Worm (Caenorhabditis elegans) whole organism, young adult: Measurements from ENCODE around the gene clec-162.

Source experiments
- B0035.1 ChIP-seq: sonication (generic microtip); optimal IDR thresholded peaks from 2 replicates; lab custom pipeline; 2016; ENCODE audit warnings: missing genetic modification characterization, mild to moderate bottlenecking, missing compliant biosample characterization, missing genotype, missing genetic modification reagents
- B0261.1 ChIP-seq: sonication (generic microtip); optimal IDR thresholded peaks from 2 replicates; lab custom pipeline; 2016; ENCODE audit warnings: mild to moderate bottlenecking, missing genetic modification characterization, moderate library complexity, missing compliant biosample characterization
- B0336.3 ChIP-seq: fragments of 200-800 bp; sonication (Bioruptor generic); IDR thresholded peaks from 2 replicates; pipeline ENCODE4 v1.3.6; 2022; ENCODE audit warnings: missing genetic modification characterization, missing compliant biosample characterization
- C06A6.2 ChIP-seq: fragments of 200-800 bp; sonication (Bioruptor generic); conservative IDR thresholded peaks from 2 replicates; pipeline ENCODE4 v1.3.6; 2022; ENCODE audit warnings: missing genetic modification characterization, missing compliant biosample characterization
- D2030.7 ChIP-seq: fragments of 200-800 bp; sonication (Bioruptor generic); IDR thresholded peaks from 2 replicates; pipeline ENCODE4 v1.3.6; 2022; ENCODE audit warnings: missing genetic modification reagents, missing genetic modification characterization, missing compliant biosample characterization
- F39B2.1 ChIP-seq: fragments of 200-800 bp; sonication (Bioruptor generic); IDR thresholded peaks from 2 replicates; pipeline ENCODE4 v1.3.6; 2022; ENCODE audit warnings: missing genetic modification reagents, missing genetic modification characterization, missing compliant biosample characterization
- F49E8.2 ChIP-seq: sonication (generic microtip); optimal IDR thresholded peaks from 3 replicates; lab custom pipeline; 2017; ENCODE audit warnings: missing genetic modification characterization, mild to moderate bottlenecking, missing compliant biosample characterization, antibody characterized with exemption, moderate library complexity; ENCODE audit not compliant: insufficient read depth
- K11D2.4 ChIP-seq: fragments of 200-800 bp; sonication (Bioruptor generic); IDR thresholded peaks from 2 replicates; pipeline ENCODE4 v1.3.6; 2022; ENCODE audit warnings: missing genetic modification reagents, missing genetic modification characterization, missing compliant biosample characterization
- K12H6.12 ChIP-seq: fragments of 200-800 bp; sonication (Bioruptor generic); optimal IDR thresholded peaks from 2 replicates; lab custom pipeline; 2018; ENCODE audit warnings: mild to moderate bottlenecking, missing genetic modification characterization, missing compliant biosample characterization
- T07F8.4 ChIP-seq: sonication (generic microtip); optimal IDR thresholded peaks from 2 replicates; lab custom pipeline; 2016; ENCODE audit warnings: mild to moderate bottlenecking, missing genetic modification characterization, moderate library complexity, missing compliant biosample characterization
- Y67H2A.10 ChIP-seq: fragments of 200-800 bp; sonication (Bioruptor generic); conservative IDR thresholded peaks from 2 replicates; pipeline ENCODE4 v1.3.6; 2022; ENCODE audit warnings: missing genetic modification reagents, missing genetic modification characterization, missing compliant biosample characterization
- ZK185.1 ChIP-seq: sonication (generic microtip); optimal IDR thresholded peaks from 2 replicates; lab custom pipeline; 2016; ENCODE audit warnings: mild to moderate bottlenecking, missing genetic modification characterization, missing compliant biosample characterization; ENCODE audit not compliant: poor library complexity, severe bottlenecking
- athp-1 ChIP-seq: sonication (generic microtip); optimal IDR thresholded peaks from 2 replicates; lab custom pipeline; 2017; ENCODE audit warnings: mild to moderate bottlenecking, missing genetic modification characterization, missing compliant biosample characterization
- attf-3 ChIP-seq: fragments of 200-800 bp; sonication (Bioruptor generic); conservative IDR thresholded peaks from 2 replicates; pipeline ENCODE4 v1.3.6; 2022; ENCODE audit warnings: missing genetic modification reagents, missing genetic modification characterization, missing compliant biosample characterization
- attf-6 ChIP-seq: fragments of 200-800 bp; sonication (Bioruptor generic); IDR thresholded peaks from 2 replicates; pipeline ENCODE4 v1.3.6; 2022; ENCODE audit warnings: missing genetic modification reagents, missing genetic modification characterization, missing compliant biosample characterization
- ccch-3 ChIP-seq: fragments of 200-800 bp; sonication (Bioruptor generic); optimal IDR thresholded peaks from 2 replicates; lab custom pipeline; 2018; ENCODE audit warnings: mild to moderate bottlenecking, missing genetic modification characterization, missing compliant biosample characterization
- cebp-2 ChIP-seq: fragments of 200-800 bp; sonication (Bioruptor generic); IDR thresholded peaks from 2 replicates; pipeline ENCODE4 v1.3.6; 2022; ENCODE audit warnings: missing genetic modification characterization, missing compliant biosample characterization
- ceh-100 ChIP-seq: fragments of 200-800 bp; sonication (Bioruptor generic); IDR thresholded peaks from 2 replicates; pipeline ENCODE4 v1.3.6; 2022; ENCODE audit warnings: missing genetic modification reagents, missing genetic modification characterization, missing compliant biosample characterization
- ceh-91 ChIP-seq: fragments of 200-800 bp; sonication (Bioruptor generic); IDR thresholded peaks from 2 replicates; pipeline ENCODE4 v1.3.6; 2022; ENCODE audit warnings: missing genetic modification reagents, missing genetic modification characterization, missing compliant biosample characterization
- dpff-1 ChIP-seq: sonication (generic microtip); optimal IDR thresholded peaks from 2 replicates; lab custom pipeline; 2017; ENCODE audit warnings: mild to moderate bottlenecking, missing genetic modification characterization, missing compliant biosample characterization
- dpl-1 ChIP-seq: fragments of 150-350 bp; optimal IDR thresholded peaks from 2 replicates; lab custom pipeline; 2014; ENCODE audit warnings: missing biosample characterization, missing genetic modification reagents, missing genetic modification characterization
- egl-44 ChIP-seq: fragments of 200-800 bp; sonication (Bioruptor generic); IDR thresholded peaks from 2 replicates; pipeline ENCODE4 v1.3.6; 2022; ENCODE audit warnings: missing genetic modification reagents, missing genetic modification characterization, missing compliant biosample characterization
- egrh-3 ChIP-seq: fragments of 200-800 bp; sonication (Bioruptor generic); IDR thresholded peaks from 2 replicates; pipeline ENCODE4 v1.3.6; 2022; ENCODE audit warnings: missing genetic modification reagents, missing genetic modification characterization, missing compliant biosample characterization
- ekl-4 ChIP-seq: fragments of 200-800 bp; sonication (Bioruptor generic); IDR thresholded peaks from 2 replicates; pipeline ENCODE4 v1.3.6; 2022; ENCODE audit warnings: missing genetic modification reagents, missing genetic modification characterization, missing compliant biosample characterization
- hmg-20 ChIP-seq: fragments of 200-800 bp; sonication (Bioruptor generic); IDR thresholded peaks from 2 replicates; pipeline ENCODE4 v1.3.6; 2022; ENCODE audit warnings: missing genetic modification reagents, missing genetic modification characterization, missing compliant biosample characterization
- lag-1 ChIP-seq: fragments of 200-800 bp; sonication (Bioruptor generic); IDR thresholded peaks from 2 replicates; pipeline ENCODE4 v1.3.6; 2022; ENCODE audit warnings: missing genetic modification reagents, missing genetic modification characterization, missing compliant biosample characterization
- let-526 ChIP-seq: fragments of 200-800 bp; sonication (Bioruptor generic); IDR thresholded peaks from 2 replicates; pipeline ENCODE4 v1.3.6; 2022; ENCODE audit warnings: missing genetic modification reagents, missing genetic modification characterization, missing compliant biosample characterization
- lin-26 ChIP-seq: fragments of 200-800 bp; sonication (Bioruptor generic); IDR thresholded peaks from 2 replicates; pipeline ENCODE4 v1.3.6; 2022; ENCODE audit warnings: missing genetic modification reagents, missing genetic modification characterization, missing compliant biosample characterization
- lin-40 ChIP-seq: sonication (generic microtip); optimal IDR thresholded peaks from 2 replicates; lab custom pipeline; 2016; ENCODE audit warnings: missing genetic modification characterization, mild to moderate bottlenecking, missing compliant biosample characterization, missing genotype, missing genetic modification reagents
- lsy-27 ChIP-seq: sonication (generic microtip); optimal IDR thresholded peaks from 2 replicates; lab custom pipeline; 2017; ENCODE audit warnings: missing genetic modification characterization, mild to moderate bottlenecking, missing compliant biosample characterization, antibody characterized with exemption, missing genotype, borderline replicate concordance; ENCODE audit not compliant: insufficient read depth
- madf-3 ChIP-seq: fragments of 200-800 bp; sonication (Bioruptor generic); IDR thresholded peaks from 2 replicates; pipeline ENCODE4 v1.3.6; 2022; ENCODE audit warnings: missing genetic modification reagents, missing genetic modification characterization, missing compliant biosample characterization
- mel-28 ChIP-seq: sonication (generic microtip); optimal IDR thresholded peaks from 2 replicates; lab custom pipeline; 2016; ENCODE audit warnings: borderline replicate concordance, mild to moderate bottlenecking, missing genetic modification characterization, missing compliant biosample characterization
- nhr-120 ChIP-seq: fragments of 200-800 bp; sonication (Bioruptor generic); IDR thresholded peaks from 2 replicates; pipeline ENCODE4 v1.3.6; 2022; ENCODE audit warnings: missing genetic modification characterization, missing compliant biosample characterization
- nhr-90 ChIP-seq: sonication (generic microtip); optimal IDR thresholded peaks from 2 replicates; lab custom pipeline; 2016; ENCODE audit warnings: missing genotype, mild to moderate bottlenecking, missing genetic modification characterization, missing compliant biosample characterization
- pbrm-1 ChIP-seq: fragments of 200-800 bp; sonication (Bioruptor generic); IDR thresholded peaks from 2 replicates; pipeline ENCODE4 v1.3.6; 2022; ENCODE audit warnings: missing genetic modification reagents, missing genetic modification characterization, missing compliant biosample characterization
- rcor-1 ChIP-seq: fragments of 200-800 bp; sonication (Bioruptor generic); IDR thresholded peaks from 2 replicates; pipeline ENCODE4 v1.3.6; 2022; ENCODE audit warnings: missing genetic modification reagents, missing genetic modification characterization, missing compliant biosample characterization
- rec-8 ChIP-seq, 2 experiments: sonication (generic microtip); optimal IDR thresholded peaks; 2 replicates each; lab custom pipeline; 2016; ENCODE audit warnings: mild to moderate bottlenecking in 2 of 2, missing genetic modification characterization in 2 of 2, missing genetic modification reagents in 2 of 2, missing genotype in 2 of 2, missing biosample characterization in 1 of 2, missing compliant biosample characterization in 1 of 2, moderate library complexity in 1 of 2
- rpc-1 ChIP-seq, 2 experiments: fragments of 150-350 bp in 1 of 2; sonication (generic microtip) in 1 of 2; optimal IDR thresholded peaks; 2 replicates each; lab custom pipeline; 2014 to 2018; ENCODE audit warnings: missing biosample characterization in 1 of 2, missing genetic modification characterization in 1 of 2, missing genetic modification reagents in 1 of 2, missing genotype in 1 of 2
- sea-2 ChIP-seq: fragments of 200-800 bp; sonication (Bioruptor generic); IDR thresholded peaks from 2 replicates; pipeline ENCODE4 v1.3.6; 2022; ENCODE audit warnings: missing genetic modification characterization, missing compliant biosample characterization
- snpc-1.1 ChIP-seq: sonication (generic microtip); optimal IDR thresholded peaks from 2 replicates; lab custom pipeline; 2017; ENCODE audit warnings: missing genetic modification characterization, mild to moderate bottlenecking, missing compliant biosample characterization, antibody characterized with exemption, moderate library complexity, missing genotype, missing genetic modification reagents; ENCODE audit not compliant: insufficient read depth
- sptf-2 ChIP-seq: fragments of 200-800 bp; sonication (Bioruptor generic); optimal IDR thresholded peaks from 2 replicates; lab custom pipeline; 2018; ENCODE audit warnings: mild to moderate bottlenecking, missing genetic modification characterization, missing compliant biosample characterization
- tbx-9 ChIP-seq: sonication (generic microtip); optimal IDR thresholded peaks from 2 replicates; lab custom pipeline; 2016; ENCODE audit warnings: borderline replicate concordance, missing genetic modification characterization, inconsistent platforms, missing compliant biosample characterization
- tlf-1 ChIP-seq: fragments of 200-800 bp; sonication (Bioruptor generic); optimal IDR thresholded peaks from 2 replicates; lab custom pipeline; 2018; ENCODE audit warnings: mild to moderate bottlenecking, missing genetic modification characterization, missing compliant biosample characterization
- zfh-2 ChIP-seq: fragments of 200-800 bp; sonication (Bioruptor generic); conservative IDR thresholded peaks from 2 replicates; pipeline ENCODE4 v1.3.6; 2022; ENCODE audit warnings: missing genetic modification reagents, missing genetic modification characterization, missing compliant biosample characterization
- zim-3 ChIP-seq: sonication (generic microtip); optimal IDR thresholded peaks from 2 replicates; lab custom pipeline; 2017; ENCODE audit warnings: mild to moderate bottlenecking, missing genetic modification characterization, moderate library complexity, missing compliant biosample characterization
- ztf-28 ChIP-seq: fragments of 200-800 bp; sonication (Bioruptor generic); IDR thresholded peaks from 2 replicates; pipeline ENCODE4 v1.3.6; 2022; ENCODE audit warnings: missing genetic modification reagents, missing genetic modification characterization, missing compliant biosample characterization
- ztf-3 ChIP-seq: fragments of 200-800 bp; sonication (Bioruptor generic); optimal IDR thresholded peaks from 2 replicates; lab custom pipeline; 2018; ENCODE audit warnings: mild to moderate bottlenecking, missing genetic modification characterization, missing compliant biosample characterization
- ztf-6 ChIP-seq: fragments of 200-800 bp; sonication (Bioruptor generic); IDR thresholded peaks from 2 replicates; pipeline ENCODE4 v1.3.6; 2022; ENCODE audit warnings: missing genetic modification reagents, missing genetic modification characterization, missing compliant biosample characterization

The clec-162 gene

DNA sequence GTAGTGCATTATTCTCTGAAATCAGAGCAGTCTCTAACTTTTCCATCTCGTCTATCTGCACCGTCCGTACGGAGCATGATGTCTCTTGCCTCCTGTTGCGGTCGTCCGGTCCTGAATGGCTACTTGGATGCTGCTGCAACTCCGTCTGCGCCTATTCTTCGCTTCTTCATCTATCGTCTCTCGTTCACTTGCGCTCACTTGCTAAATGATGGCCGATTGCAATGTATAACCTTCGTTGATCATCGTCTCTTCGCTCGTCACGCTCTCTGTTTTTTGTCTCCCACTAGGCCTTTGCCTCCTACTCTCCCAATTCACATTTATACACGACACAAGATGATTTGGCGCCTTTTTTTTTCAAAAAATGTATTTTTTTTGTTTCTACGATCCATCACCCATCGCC, 27.7 kb downstream of the clec-162 start (continued):
- TF ChIP-seq ztf-3 (GFP tag; lab: Kevin White, UChicago) (no peak), mel-28 (tag; lab: Kevin White, UChicago) (no peak), rpc-1 (optimal IDR thresholded peaks at IDR 0.05; lab: Kevin White, UChicago) (no peak), rpc-1 (tag; optimal IDR thresholded peaks at IDR 0.05; lab: Kevin White, UChicago) (no peak), hmg-20 (GFP tag; lab: Robert Waterston, UW) (no peak), rec-8 (tag; optimal IDR thresholded peaks at IDR 0.05; lab: Kevin White, UChicago) (no peak), B0336.3 (GFP tag; lab: Robert Waterston, UW) (peak; percentile 42; the same call in 1 of the 2 replicates), nhr-90 (tag; lab: Kevin White, UChicago) (no peak), egl-44 (no peak), F39B2.1 (GFP tag; lab: Robert Waterston, UW) (no peak), lag-1 (no peak), sptf-2 (no peak), C06A6.2 (GFP tag; lab: Robert Waterston, UW) (no peak), ccch-3 (GFP tag; lab: Kevin White, UChicago) (no peak), snpc-1.1 (tag; lab: Kevin White, UChicago) (no peak), dpl-1 (GFP tag; lab: Kevin White, UChicago) (no peak), attf-6 (GFP tag; lab: Robert Waterston, UW) (no peak), ZK185.1 (tag; lab: Kevin White, UChicago) (no peak), cebp-2 (GFP tag; lab: Robert Waterston, UW) (no peak), K12H6.12 (peak; percentile 12), T07F8.4 (tag; lab: Kevin White, UChicago) (no peak), ztf-28 (GFP tag; lab: Robert Waterston, UW) (no peak), D2030.7 (no peak), madf-3 (GFP tag; lab: Robert Waterston, UW) (no peak), Y67H2A.10 (no peak), ekl-4 (GFP tag; lab: Robert Waterston, UW) (0 out of 2 replicates have a peak, but pooled peaks have one; percentile 16), B0035.1 (tag; lab: Kevin White, UChicago) (no peak), zim-3 (tag; lab: Kevin White, UChicago) (no peak), B0261.1 (tag; lab: Kevin White, UChicago) (no peak), athp-1 (tag; lab: Kevin White, UChicago) (no peak), attf-3 (GFP tag; lab: Robert Waterston, UW) (no peak), egrh-3 (no peak), K11D2.4 (GFP tag; lab: Robert Waterston, UW) (0 out of 2 replicates have a peak, but pooled peaks have one; percentile 10), ztf-6 (GFP tag; lab: Robert Waterston, UW) (no peak), ceh-91 (GFP tag; lab: Robert Waterston, UW) (no peak)

DNA sequence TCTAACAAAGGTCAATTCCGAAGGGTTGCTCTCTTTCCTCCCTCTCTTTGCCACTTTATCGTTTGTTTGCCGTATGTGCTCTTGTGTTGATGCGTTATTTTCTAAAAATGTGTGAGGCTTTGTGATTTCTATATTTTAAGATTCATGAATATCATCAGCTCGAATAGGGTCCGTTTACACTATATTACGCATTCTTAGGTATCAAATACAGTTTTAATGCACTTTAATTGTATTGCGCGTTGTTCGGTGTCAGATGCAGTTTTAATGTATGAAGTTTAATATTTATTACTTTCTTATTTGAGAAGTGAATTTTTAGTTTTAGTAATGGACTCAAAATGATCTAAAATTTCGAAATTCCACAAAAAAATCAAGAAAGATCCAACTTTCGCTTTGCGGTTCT, 28.6 kb downstream of the clec-162 start, which contains the start of gene bud-31:
Gene bud-31 (minus strand): TSS at position 101 of the 400 bp plus-strand sequence.
- TF ChIP-seq ceh-100 (GFP tag; lab: Robert Waterston, UW) (no peak), F49E8.2 (tag; lab: Kevin White, UChicago) (no peak), nhr-120 (GFP tag; lab: Robert Waterston, UW) (no peak), lin-40 (tag; lab: Kevin White, UChicago) (no peak), lsy-27 (tag; lab: Kevin White, UChicago) (no peak), dpff-1 (tag; lab: Kevin White, UChicago) (no peak), ceh-91 (GFP tag; lab: Robert Waterston, UW) (no peak), rcor-1 (no peak), tlf-1 (GFP tag; lab: Kevin White, UChicago) (no peak), sea-2 (no peak), lin-26 (no peak), egl-44 (no peak), tbx-9 (no peak), zfh-2 (GFP tag; lab: Robert Waterston, UW) (no peak), let-526 (no peak), pbrm-1 (GFP tag; lab: Robert Waterston, UW) (no peak), ztf-3 (GFP tag; lab: Kevin White, UChicago) (no peak)
